Fruit fly (Drosophila melanogaster) Kc167 (cell line): Measurements from ENCODE around the gene CG10477.

Source experiments
- Myc ChIP-seq: fragments of >200 bp; optimal IDR thresholded peaks from 2 replicates; lab custom pipeline; 2017; ENCODE audit warnings: missing external identifiers
- Sin3A ChIP-seq: fragments of >200 bp; optimal IDR thresholded peaks from 2 replicates; lab custom pipeline; 2018; ENCODE audit warnings: missing external identifiers
- h ChIP-seq: fragments of >200 bp; optimal IDR thresholded peaks from 3 replicates; lab custom pipeline; 2018; ENCODE audit warnings: missing external identifiers
- insv ChIP-seq: fragments of >200 bp; optimal IDR thresholded peaks from 3 replicates; lab custom pipeline; 2018; ENCODE audit warnings: missing external identifiers
- psq ChIP-seq: fragments of >200 bp; optimal IDR thresholded peaks from 2 replicates; lab custom pipeline; 2017; ENCODE audit warnings: missing external identifiers
- ttk ChIP-seq: sonication (Bioruptor generic); optimal IDR thresholded peaks from 2 replicates; lab custom pipeline; 2017; ENCODE audit warnings: missing external identifiers

Gene CG10477

dm6 chr3L:6054803-6055202 is 20.4 kb upstream of the CG10477 start, which contains the start of gene tant:
tant (plus strand) TSS chr3L:6055136.
- TF ChIP-seq Myc (lab: Kevin White, UChicago) (no peak), ttk (lab: Kevin White, UChicago) (no peak), psq (lab: Kevin White, UChicago) (no peak), h (lab: Kevin White, UChicago) (no peak), Sin3A (lab: Kevin White, UChicago) (no peak), insv (no peak)

DNA sequence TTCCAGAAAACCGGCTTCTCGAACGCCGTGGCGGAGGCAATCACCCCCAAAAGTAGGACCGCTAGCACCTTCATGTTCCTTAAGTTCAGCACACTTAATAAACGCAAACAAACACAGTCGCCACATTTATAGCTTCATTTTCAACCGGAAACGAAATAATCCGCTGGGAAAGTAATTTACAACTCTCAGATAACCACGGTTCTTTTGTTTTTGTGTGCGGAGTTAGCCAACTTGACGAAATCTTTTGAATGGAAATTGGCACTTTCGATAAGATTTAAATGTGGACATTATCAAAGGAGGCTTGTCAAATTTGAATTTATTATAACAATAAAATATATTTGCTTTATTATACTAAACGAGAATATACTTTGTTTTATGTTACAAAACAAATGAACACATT is 19.9 kb upstream of the CG10477 start, which contains the start of gene Jon65Ai:
TSS of gene Jon65Ai (minus strand) at position 101 of the 400 bp plus-strand sequence.
- TF ChIP-seq Sin3A (lab: Kevin White, UChicago) (no peak), ttk (lab: Kevin White, UChicago) (no peak), Myc (lab: Kevin White, UChicago) (no peak), h (lab: Kevin White, UChicago) (no peak), insv (no peak), psq (lab: Kevin White, UChicago) (no peak)

dm6 chr3L:6052021-6052420 is 17.6 kb upstream of the CG10477 start, which contains the start of gene Jon65Aii:
Jon65Aii (plus strand) TSS chr3L:6052321.
- no peak for TF ChIP-seq psq (lab: Kevin White, UChicago)
- TF ChIP-seq Myc (lab: Kevin White, UChicago): no peak
- no peak for TF ChIP-seq ttk (lab: Kevin White, UChicago)
- TF ChIP-seq h (lab: Kevin White, UChicago): no peak
- TF ChIP-seq Sin3A (lab: Kevin White, UChicago): no peak
- TF ChIP-seq insv: no peak

DNA sequence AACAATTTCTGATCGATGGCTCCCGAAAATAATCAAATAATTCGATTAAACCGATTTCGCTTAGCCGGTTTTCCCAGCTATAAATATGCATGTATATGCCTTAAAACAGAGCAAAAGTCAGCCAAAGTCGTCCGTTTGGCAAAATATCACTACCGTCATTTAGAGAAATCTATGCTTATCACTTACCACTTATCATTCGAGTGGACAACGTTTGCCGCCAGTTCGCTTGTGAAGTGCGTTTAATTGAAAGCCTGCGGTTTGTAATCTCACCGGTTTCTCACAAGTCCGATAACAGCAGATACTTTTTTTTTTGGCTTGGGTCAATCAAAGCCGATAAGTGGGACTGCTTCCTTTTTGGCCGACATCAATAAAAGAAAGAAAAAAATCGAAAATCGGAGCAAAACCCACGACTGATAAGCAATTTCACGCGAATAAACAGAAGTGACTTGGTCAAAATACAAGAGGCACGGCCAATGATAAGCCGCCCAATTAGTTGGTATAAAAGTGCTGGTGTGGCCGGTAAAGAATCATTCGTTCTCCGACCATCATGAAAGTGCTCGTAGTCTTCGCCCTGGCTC is 15.9 kb upstream of the CG10477 start, which contains the start of gene Jon65Aiii:
TSS of gene Jon65Aiii (plus strand) at position 528 of the 578 bp plus-strand sequence.
- TF ChIP-seq psq (lab: Kevin White, UChicago) (no peak), Sin3A (lab: Kevin White, UChicago) (no peak), ttk (lab: Kevin White, UChicago) (no peak), insv (no peak), h (lab: Kevin White, UChicago) (no peak), Myc (lab: Kevin White, UChicago) (no peak)

- TF ChIP-seq psq (lab: Kevin White, UChicago): no peak
- TF ChIP-seq h (lab: Kevin White, UChicago): no peak
- no peak for TF ChIP-seq Sin3A (lab: Kevin White, UChicago)
- TF ChIP-seq insv: no peak
- no peak for TF ChIP-seq Myc (lab: Kevin White, UChicago)
- TF ChIP-seq ttk (lab: Kevin White, UChicago): no peak
Measured at dm6 chr3L:6038720-6039205, 4.4 kb upstream of the CG10477 start, which contains the start of gene Jon65Aiv. Jon65Aiv (plus strand) TSS chr3L:6039155.

- no peak for TF ChIP-seq psq (lab: Kevin White, UChicago)
Measured at dm6 chr3L:6036811-6037210, 2.4 kb upstream of the CG10477 start, which contains the start of gene CG6462. CG6462 (plus strand) TSS chr3L:6037111.

DNA sequence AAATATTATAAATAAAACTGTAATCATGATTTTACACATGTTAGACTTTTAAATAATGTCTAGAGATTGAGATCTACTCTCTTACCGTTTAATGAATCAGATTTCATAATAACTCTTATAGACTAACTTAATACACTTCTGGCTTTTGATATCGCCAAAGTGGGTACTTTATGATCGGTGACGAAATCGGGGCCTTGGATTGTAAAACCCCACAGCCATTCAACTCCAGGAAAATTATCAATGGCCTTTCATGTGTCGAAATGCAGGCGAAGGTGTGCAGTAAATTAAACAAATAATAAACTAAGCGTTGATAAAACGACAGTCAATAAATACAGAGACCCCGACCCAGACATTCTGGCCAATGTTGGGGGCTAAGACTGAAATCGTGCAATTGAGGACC is 1.7 kb upstream of the CG10477 start:
- no peak for TF ChIP-seq h (lab: Kevin White, UChicago)
- no peak for TF ChIP-seq ttk (lab: Kevin White, UChicago)
- TF ChIP-seq Myc (lab: Kevin White, UChicago): no peak
- TF ChIP-seq insv: no peak

DNA sequence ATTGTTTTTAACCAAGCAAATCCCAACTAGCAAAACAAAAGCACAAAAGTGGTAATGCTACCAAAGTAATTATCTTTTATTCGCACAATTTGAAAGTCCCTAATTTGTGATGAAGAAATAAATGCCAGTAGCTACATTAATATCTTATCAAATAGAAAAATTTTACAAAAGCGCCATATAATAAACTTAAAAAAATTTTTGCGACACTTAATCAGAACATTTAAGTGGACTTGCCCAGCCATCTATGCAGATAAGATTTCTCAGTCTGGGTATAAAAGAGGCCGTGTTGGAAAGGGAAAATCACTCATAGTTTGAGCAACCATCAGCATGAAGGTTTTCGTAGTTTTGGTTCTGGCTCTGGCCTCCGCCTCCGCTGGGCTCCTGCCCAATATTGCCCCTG is 505 bp upstream of the CG10477 start, which contains the start of gene yip7:
TSS of gene yip7 (plus strand) at position 301 of the 400 bp plus-strand sequence.
- TF ChIP-seq insv (no peak), ttk (lab: Kevin White, UChicago) (no peak), Myc (lab: Kevin White, UChicago) (no peak), psq (lab: Kevin White, UChicago) (no peak), h (lab: Kevin White, UChicago) (no peak), Sin3A (lab: Kevin White, UChicago) (no peak)

- TF ChIP-seq Sin3A (lab: Kevin White, UChicago) (no peak), Myc (lab: Kevin White, UChicago) (no peak), ttk (lab: Kevin White, UChicago) (no peak), h (lab: Kevin White, UChicago) (no peak), insv (no peak), psq (lab: Kevin White, UChicago) (no peak)
Measured at dm6 chr3L:6033008-6033407, 1.4 kb downstream of the CG10477 start.

- TF ChIP-seq Sin3A (lab: Kevin White, UChicago): no peak
- TF ChIP-seq insv: no peak
- no peak for TF ChIP-seq h (lab: Kevin White, UChicago)
- TF ChIP-seq ttk (lab: Kevin White, UChicago): no peak
- no peak for TF ChIP-seq psq (lab: Kevin White, UChicago)
- TF ChIP-seq Myc (lab: Kevin White, UChicago): no peak
Measured at dm6 chr3L:6022142-6022541, 12.3 kb downstream of the CG10477 start.

DNA sequence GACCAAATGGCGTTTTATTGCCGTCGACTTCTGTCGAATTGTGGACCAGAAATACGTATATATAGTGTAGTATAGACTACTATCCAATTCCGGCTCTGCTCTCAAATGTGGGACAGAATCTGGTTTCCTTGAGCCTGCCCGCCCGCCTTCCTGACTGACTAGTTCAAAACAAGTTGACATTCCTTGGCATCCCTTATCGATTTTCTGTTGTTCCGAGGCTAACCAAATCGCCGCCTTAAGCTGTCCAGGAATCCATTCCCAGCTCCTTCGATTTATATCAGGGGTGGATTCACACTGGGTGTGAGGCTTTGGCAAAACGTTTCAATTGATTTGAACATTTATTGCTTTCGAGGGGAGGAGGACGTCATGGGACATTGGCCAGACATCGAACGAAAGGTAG is 21.5 kb downstream of the CG10477 start:
- no peak for TF ChIP-seq h (lab: Kevin White, UChicago)

DNA sequence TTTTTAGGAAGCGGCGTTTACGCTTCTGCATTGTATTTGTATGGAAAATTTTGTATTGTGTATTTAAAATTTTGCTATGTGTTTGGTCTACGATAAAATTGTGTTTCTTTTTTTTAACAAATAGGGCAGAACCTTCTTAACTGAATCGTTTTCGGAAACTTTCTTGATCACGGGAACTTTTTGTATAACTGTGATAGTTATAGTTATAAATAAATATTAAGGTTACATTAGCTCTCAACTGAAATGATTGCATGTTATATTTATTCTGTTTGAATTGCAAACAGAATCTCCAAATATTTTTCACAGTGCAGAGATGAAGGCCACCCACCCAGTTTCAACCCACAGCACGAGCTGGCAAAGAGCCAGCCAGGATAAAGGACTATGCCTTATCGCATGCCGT is 23.5 kb downstream of the CG10477 start, which contains the start of gene alphaKap4:
TSS of gene alphaKap4 (minus strand) at position 101 of the 400 bp plus-strand sequence.
- TF ChIP-seq h (lab: Kevin White, UChicago): no peak
- no peak for TF ChIP-seq insv
- TF ChIP-seq psq (lab: Kevin White, UChicago): no peak
- no peak for TF ChIP-seq Sin3A (lab: Kevin White, UChicago)
- TF ChIP-seq ttk (lab: Kevin White, UChicago): no peak
- TF ChIP-seq Myc (lab: Kevin White, UChicago): no peak
